Fruit fly (Drosophila melanogaster) whole organism, prepupa: ENCODE results near the gene CG5762.

Source experiments
- Blimp-1 ChIP-seq: fragments of 200-800 bp; sonication (Bioruptor generic); optimal IDR thresholded peaks from 3 replicates; lab custom pipeline; 2017; ENCODE audit warnings: missing biosample characterization, missing genetic modification characterization, mild to moderate bottlenecking, moderate library complexity, missing genetic modification reagents
- CG10631 ChIP-seq: fragments of 200-800 bp; sonication (Bioruptor generic); optimal IDR thresholded peaks from 2 replicates; lab custom pipeline; 2016; ENCODE audit warnings: missing biosample characterization, missing genetic modification characterization
- CG10669 ChIP-seq: fragments of 200-800 bp; sonication (Bioruptor generic); optimal IDR thresholded peaks from 3 replicates; lab custom pipeline; 2018; ENCODE audit warnings: missing biosample characterization, mild to moderate bottlenecking, missing genetic modification characterization, moderate library complexity
- CG11294 ChIP-seq: fragments of 200-800 bp; sonication (Bioruptor generic); IDR thresholded peaks from 2 replicates; pipeline ENCODE4 v1.3.6; 2022; ENCODE audit warnings: missing biosample characterization, missing genetic modification characterization
- CG11762 ChIP-seq: fragments of 200-800 bp; sonication (Bioruptor generic); optimal IDR thresholded peaks from 3 replicates; lab custom pipeline; 2016; ENCODE audit warnings: missing biosample characterization, missing genetic modification characterization; ENCODE audit not compliant: insufficient read depth
- CG11902 ChIP-seq: fragments of 200-800 bp; sonication (Bioruptor generic); optimal IDR thresholded peaks from 3 replicates; lab custom pipeline; 2016; ENCODE audit warnings: missing biosample characterization, missing genetic modification characterization
- CG15336 ChIP-seq: fragments of 200-800 bp; sonication (Bioruptor generic); IDR thresholded peaks from 2 replicates; pipeline ENCODE4 v1.3.6; 2022; ENCODE audit warnings: missing biosample characterization, missing genetic modification characterization
- CG1621 ChIP-seq: fragments of 200-800 bp; sonication (Bioruptor generic); optimal IDR thresholded peaks from 3 replicates; lab custom pipeline; 2018; ENCODE audit warnings: missing biosample characterization, mild to moderate bottlenecking, missing genetic modification characterization
- CG16779 ChIP-seq: fragments of 200-800 bp; sonication (Bioruptor generic); optimal IDR thresholded peaks from 3 replicates; lab custom pipeline; 2017; ENCODE audit warnings: missing biosample characterization, mild to moderate bottlenecking, missing genetic modification characterization
- CG3032 ChIP-seq: fragments of 200-800 bp; optimal IDR thresholded peaks from 2 replicates; lab custom pipeline; 2019; ENCODE audit warnings: missing biosample characterization, mild to moderate bottlenecking, missing genetic modification characterization, moderate library complexity
- CG32006 ChIP-seq: fragments of 200-800 bp; sonication (Bioruptor generic); optimal IDR thresholded peaks from 3 replicates; lab custom pipeline; 2017; ENCODE audit warnings: missing biosample characterization, mild to moderate bottlenecking, missing genetic modification characterization
- CG34406 ChIP-seq: fragments of 200-800 bp; sonication (Bioruptor generic); optimal IDR thresholded peaks from 3 replicates; lab custom pipeline; 2016; ENCODE audit warnings: missing biosample characterization, missing genetic modification characterization
- CG3919 ChIP-seq: fragments of 200-800 bp; sonication (Bioruptor generic); optimal IDR thresholded peaks from 3 replicates; lab custom pipeline; 2016; ENCODE audit warnings: missing biosample characterization, missing genetic modification characterization
- CG4318 ChIP-seq: fragments of 200-800 bp; sonication (Bioruptor generic); optimal IDR thresholded peaks from 3 replicates; lab custom pipeline; 2017; ENCODE audit warnings: missing biosample characterization, mild to moderate bottlenecking, missing genetic modification characterization
- CG6163 ChIP-seq: fragments of 200-800 bp; sonication (Bioruptor generic); IDR thresholded peaks from 3 replicates; pipeline ENCODE4 v1.3.6; 2022; ENCODE audit warnings: missing biosample characterization, missing genetic modification characterization
- CG6276 ChIP-seq: fragments of 200-800 bp; sonication (Bioruptor generic); optimal IDR thresholded peaks from 2 replicates; lab custom pipeline; 2017; ENCODE audit warnings: missing biosample characterization, mild to moderate bottlenecking, missing genetic modification characterization
- CG6792 ChIP-seq: fragments of 200-800 bp; sonication (Bioruptor generic); optimal IDR thresholded peaks from 3 replicates; lab custom pipeline; 2016; ENCODE audit warnings: missing biosample characterization, missing genetic modification characterization
- CG6854 ChIP-seq: fragments of 200-800 bp; sonication (Bioruptor generic); optimal IDR thresholded peaks from 2 replicates; lab custom pipeline; 2017; ENCODE audit warnings: missing biosample characterization, mild to moderate bottlenecking, missing genetic modification characterization
- CG7368 ChIP-seq: fragments of 200-800 bp; sonication (Bioruptor generic); optimal IDR thresholded peaks from 3 replicates; lab custom pipeline; 2016; ENCODE audit warnings: missing biosample characterization, missing genetic modification characterization
- CG8119 ChIP-seq: fragments of 200-800 bp; sonication (Bioruptor generic); IDR thresholded peaks from 3 replicates; pipeline ENCODE4 v1.3.6; 2022; ENCODE audit warnings: missing biosample characterization, missing genetic modification characterization
- CG8632 ChIP-seq: fragments of 200-800 bp; sonication (Bioruptor generic); optimal IDR thresholded peaks from 3 replicates; lab custom pipeline; 2016; ENCODE audit warnings: missing biosample characterization, missing genetic modification characterization
- CG9139 ChIP-seq: fragments of 200-800 bp; sonication (Bioruptor generic); optimal IDR thresholded peaks from 3 replicates; lab custom pipeline; 2017; ENCODE audit warnings: missing biosample characterization, mild to moderate bottlenecking, missing genetic modification characterization
- Eip75B ChIP-seq: fragments of 200-800 bp; sonication (Bioruptor generic); optimal IDR thresholded peaks from 3 replicates; lab custom pipeline; 2016; ENCODE audit warnings: missing biosample characterization, missing genetic modification characterization
- Eip93F ChIP-seq: fragments of 200-800 bp; sonication (Bioruptor generic); optimal IDR thresholded peaks from 2 replicates; lab custom pipeline; 2016; ENCODE audit warnings: missing biosample characterization, mild to moderate bottlenecking, missing genetic modification characterization
- Ets21C ChIP-seq: fragments of 200-800 bp; sonication (Bioruptor generic); optimal IDR thresholded peaks from 3 replicates; lab custom pipeline; 2016; ENCODE audit warnings: missing biosample characterization, missing genetic modification characterization
- Hr39 ChIP-seq: fragments of 200-800 bp; sonication (Bioruptor generic); optimal IDR thresholded peaks from 2 replicates; lab custom pipeline; 2016; ENCODE audit warnings: missing biosample characterization, missing genetic modification characterization
- Lpt ChIP-seq: fragments of 200-800 bp; sonication (Bioruptor generic); optimal IDR thresholded peaks from 3 replicates; lab custom pipeline; 2016; ENCODE audit warnings: missing biosample characterization, missing genetic modification characterization
- Met ChIP-seq: fragments of 200-800 bp; sonication (Bioruptor generic); optimal IDR thresholded peaks from 3 replicates; lab custom pipeline; 2016; ENCODE audit warnings: missing biosample characterization, missing genetic modification characterization
- OdsH ChIP-seq: fragments of 200-800 bp; sonication (Bioruptor generic); optimal IDR thresholded peaks from 3 replicates; lab custom pipeline; 2016; ENCODE audit warnings: missing biosample characterization, missing genetic modification characterization
- Sox102F ChIP-seq: fragments of 200-800 bp; sonication (Bioruptor generic); optimal IDR thresholded peaks from 2 replicates; lab custom pipeline; 2016; ENCODE audit warnings: missing biosample characterization, mild to moderate bottlenecking, missing genetic modification characterization
- Sox14 ChIP-seq: fragments of 200-800 bp; sonication (Bioruptor generic); optimal IDR thresholded peaks from 3 replicates; lab custom pipeline; 2016; ENCODE audit warnings: missing biosample characterization, missing genetic modification characterization
- Sox15 ChIP-seq: fragments of 200-800 bp; sonication (Bioruptor generic); optimal IDR thresholded peaks from 3 replicates; lab custom pipeline; 2016; ENCODE audit warnings: missing biosample characterization, missing genetic modification characterization
- acj6 ChIP-seq: fragments of 200-800 bp; sonication (Bioruptor generic); optimal IDR thresholded peaks from 3 replicates; lab custom pipeline; 2016; ENCODE audit warnings: missing biosample characterization, missing genetic modification characterization
- cyc ChIP-seq: fragments of 200-800 bp; sonication (Bioruptor generic); optimal IDR thresholded peaks from 3 replicates; lab custom pipeline; 2016; ENCODE audit warnings: missing biosample characterization, missing genetic modification characterization
- dac ChIP-seq: fragments of 200-800 bp; sonication (Bioruptor generic); optimal IDR thresholded peaks from 2 replicates; lab custom pipeline; 2017; ENCODE audit warnings: missing biosample characterization, mild to moderate bottlenecking, missing genetic modification characterization
- eg ChIP-seq: fragments of 200-800 bp; sonication (Bioruptor generic); IDR thresholded peaks from 3 replicates; pipeline ENCODE4 v1.3.6; 2022; ENCODE audit warnings: missing biosample characterization, missing genetic modification characterization
- esn ChIP-seq: fragments of 200-800 bp; sonication (Bioruptor generic); optimal IDR thresholded peaks from 2 replicates; lab custom pipeline; 2016; ENCODE audit warnings: missing biosample characterization, mild to moderate bottlenecking, missing genetic modification characterization, moderate library complexity
- fd59A ChIP-seq: fragments of 200-800 bp; sonication (Bioruptor generic); optimal IDR thresholded peaks from 2 replicates; lab custom pipeline; 2017; ENCODE audit warnings: missing biosample characterization, mild to moderate bottlenecking, missing genetic modification characterization, missing genetic modification reagents
- fd85E ChIP-seq: fragments of 200-800 bp; sonication (Bioruptor generic); optimal IDR thresholded peaks from 3 replicates; lab custom pipeline; 2016; ENCODE audit warnings: missing biosample characterization, missing genetic modification characterization
- fkh ChIP-seq: fragments of 200-800 bp; sonication (Bioruptor generic); optimal IDR thresholded peaks from 3 replicates; lab custom pipeline; 2017; ENCODE audit warnings: missing biosample characterization, mild to moderate bottlenecking, missing genetic modification characterization, moderate library complexity
- lz ChIP-seq: fragments of 200-800 bp; sonication (Bioruptor generic); optimal IDR thresholded peaks from 3 replicates; lab custom pipeline; 2016; ENCODE audit warnings: missing biosample characterization, missing genetic modification characterization
- pdm3 ChIP-seq: fragments of 200-800 bp; sonication (Bioruptor generic); optimal IDR thresholded peaks from 3 replicates; lab custom pipeline; 2016; ENCODE audit warnings: missing biosample characterization, missing genetic modification characterization
- salr ChIP-seq, 2 experiments: fragments of 200-800 bp; sonication (Bioruptor generic); optimal IDR thresholded peaks; 3 replicates each; lab custom pipeline; 2016 to 2018; ENCODE audit warnings: missing biosample characterization in 2 of 2, missing genetic modification characterization in 2 of 2, mild to moderate bottlenecking in 1 of 2
- spab ChIP-seq: fragments of 200-800 bp; sonication (Bioruptor generic); optimal IDR thresholded peaks from 2 replicates; lab custom pipeline; 2017; ENCODE audit warnings: missing biosample characterization, mild to moderate bottlenecking, missing genetic modification characterization, missing genetic modification reagents
- ss ChIP-seq, 2 experiments: fragments of 200-800 bp; sonication (Bioruptor generic); optimal IDR thresholded peaks; 2 replicates in 1 of 2; 3 replicates in 1 of 2; lab custom pipeline; 2017 to 2018; ENCODE audit warnings: mild to moderate bottlenecking in 2 of 2, missing biosample characterization in 2 of 2, missing genetic modification characterization in 2 of 2, moderate library complexity in 1 of 2
- svp ChIP-seq: fragments of 200-800 bp; sonication (Bioruptor generic); peaks from one replicate; lab custom pipeline; 2016; ENCODE audit warnings: missing biosample characterization, missing genetic modification characterization
- vri ChIP-seq: fragments of 200-800 bp; sonication (Bioruptor generic); optimal IDR thresholded peaks from 3 replicates; lab custom pipeline; 2016; ENCODE audit warnings: missing biosample characterization, mild to moderate bottlenecking, missing genetic modification characterization

Gene CG5762

dm6 chr3R:24319083-24319381 lies 42.5 kb downstream of the CG5762 start:
- no peak for TF ChIP-seq CG10631
- no peak for TF ChIP-seq cyc
- no peak for TF ChIP-seq CG16779 (tag; lab: Kevin White, UChicago)
- TF ChIP-seq fd59A (GFP tag; lab: Kevin White, UChicago): no peak
- TF ChIP-seq Sox15 (GFP tag; lab: Kevin White, UChicago): no peak
- no peak for TF ChIP-seq dac (GFP tag; lab: Kevin White, UChicago)
- TF ChIP-seq Sox102F (GFP tag; lab: Kevin White, UChicago): no peak
- TF ChIP-seq spab (GFP tag; lab: Kevin White, UChicago): no peak
- TF ChIP-seq fd85E (GFP tag; lab: Kevin White, UChicago): no peak
- TF ChIP-seq Eip93F (GFP tag; lab: Kevin White, UChicago): no peak
- no peak for TF ChIP-seq Lpt (GFP tag; lab: Kevin White, UChicago)
- TF ChIP-seq CG11762: no peak
- TF ChIP-seq Met (GFP tag; lab: Kevin White, UChicago): no peak
- no peak for TF ChIP-seq Sox14 (GFP tag; lab: Kevin White, UChicago)
- no peak for TF ChIP-seq lz (GFP tag; lab: Kevin White, UChicago)

dm6 chr3R:24318217-24319082 lies 43.0 kb downstream of the CG5762 start, which contains the start of the genes Nab2 and BRWD3:
Gene Nab2 (minus strand): TSS chr3R:24318419.
Gene BRWD3 (plus strand): TSS chr3R:24319000.
- TF ChIP-seq pdm3 (GFP tag; lab: Kevin White, UChicago) (no peak), svp (GFP tag; lab: Kevin White, UChicago) (no peak), Met (GFP tag; lab: Kevin White, UChicago) (no peak), ss (GFP tag; optimal IDR thresholded peaks at IDR 0.05; lab: Kevin White, UChicago) (no peak), Lpt (GFP tag; lab: Kevin White, UChicago) (no peak), CG11902 (GFP tag; lab: Kevin White, UChicago) (peak; percentile 22), CG6854 (GFP tag; lab: Kevin White, UChicago) (no peak), Ets21C (GFP tag; lab: Kevin White, UChicago) (peak; percentile 21), CG10669 (GFP tag; lab: Kevin White, UChicago) (no peak), fd59A (GFP tag; lab: Kevin White, UChicago) (no peak), Blimp-1 (GFP tag; lab: Kevin White, UChicago) (no peak), CG7368 (GFP tag; lab: Kevin White, UChicago) (no peak), spab (GFP tag; lab: Kevin White, UChicago) (no peak), CG1621 (tag; lab: Kevin White, UChicago) (no peak), CG6276 (GFP tag; lab: Kevin White, UChicago) (no peak), Eip93F (GFP tag; lab: Kevin White, UChicago) (no peak), esn (peak; percentile 59), Sox14 (GFP tag; lab: Kevin White, UChicago) (no peak), CG8632 (GFP tag; lab: Kevin White, UChicago) (no peak), CG3919 (no peak), Hr39 (GFP tag; lab: Kevin White, UChicago) (no peak), CG8119 (GFP tag; lab: Robert Waterston, UW) (no peak), salr (GFP tag; optimal IDR thresholded peaks at IDR 0.05; lab: Kevin White, UChicago) (peak in 1 of 2 experiments; percentile 57), CG11294 (GFP tag; lab: Robert Waterston, UW) (no peak), CG6163 (GFP tag; lab: Robert Waterston, UW) (peak; percentile 46; the same call in 1 of the 3 replicates), cyc (no peak), CG6792 (GFP tag; lab: Kevin White, UChicago) (peak; percentile 40), CG10631 (no peak), Eip75B (GFP tag; lab: Kevin White, UChicago) (no peak), dac (GFP tag; lab: Kevin White, UChicago) (no peak), eg (GFP tag; lab: Robert Waterston, UW) (peak; percentile 39; the same call in 2 of the 3 replicates), CG15336 (peak; percentile 44; the same call in 1 of the 2 replicates), CG3032 (tag; lab: Kevin White, UChicago) (peak; percentile 49), CG4318 (GFP tag; lab: Kevin White, UChicago) (no peak), fkh (GFP tag; lab: Kevin White, UChicago) (no peak), CG34406 (GFP tag; lab: Kevin White, UChicago) (no peak), CG32006 (GFP tag; lab: Kevin White, UChicago) (no peak), CG9139 (no peak), acj6 (GFP tag; lab: Kevin White, UChicago) (no peak), OdsH (no peak), vri (GFP tag; lab: Kevin White, UChicago) (no peak), CG16779 (tag; lab: Kevin White, UChicago) (no peak)
